Fruit fly (Drosophila melanogaster): ENCODE results near the gene CG33521.

DNA sequence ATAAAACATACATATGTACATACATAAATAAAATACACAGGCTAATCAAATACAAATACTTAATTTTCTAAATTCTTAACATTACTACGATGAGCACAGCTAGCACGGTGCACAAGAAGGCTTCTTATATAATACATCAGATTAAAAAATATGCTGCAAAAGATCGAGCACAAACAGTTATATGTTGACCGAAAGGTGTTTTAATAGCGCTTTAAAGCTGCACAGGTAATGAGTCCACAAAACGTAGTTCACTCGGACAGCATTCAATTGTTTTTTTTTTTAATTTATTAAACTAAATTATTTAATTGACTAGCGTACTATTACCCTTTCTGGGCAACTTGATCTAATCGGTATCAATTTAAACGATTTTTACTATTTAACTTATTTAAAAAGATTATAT is 10.4 kb upstream of the CG33521 start:
- TF ChIP-seq insv (optimal IDR thresholded peaks at IDR 0.05) (no peak), ttk (optimal IDR thresholded peaks at IDR 0.05) (no peak)

Measured in Kc167 (cell line).